Worm (Caenorhabditis elegans) whole organism, L3 larva: ENCODE results near the gene C06A12.3.

ENCODE experiments used
- ama-1 ChIP-seq: fragments of 150-350 bp; optimal IDR thresholded peaks from 2 replicates; lab custom pipeline; 2018
- daf-12 ChIP-seq: fragments of 150-350 bp; optimal IDR thresholded peaks from 2 replicates; lab custom pipeline; 2014; ENCODE audit warnings: missing biosample characterization, missing genetic modification reagents, missing genetic modification characterization
- fkh-2 ChIP-seq: fragments of 150-350 bp; optimal IDR thresholded peaks from 2 replicates; lab custom pipeline; 2014; ENCODE audit warnings: missing biosample characterization, missing genetic modification reagents, missing genetic modification characterization
- fos-1 ChIP-seq: fragments of 150-350 bp; optimal IDR thresholded peaks from 2 replicates; lab custom pipeline; 2014; ENCODE audit warnings: missing biosample characterization, missing genetic modification characterization
- lin-39 ChIP-seq: fragments of 150-350 bp; optimal IDR thresholded peaks from 2 replicates; lab custom pipeline; 2018; ENCODE audit warnings: missing biosample characterization, missing genetic modification reagents, missing genetic modification characterization
- nhr-11 ChIP-seq: fragments of 150-350 bp; optimal IDR thresholded peaks from 2 replicates; lab custom pipeline; 2014; ENCODE audit warnings: missing biosample characterization, missing genetic modification characterization
- nhr-237 ChIP-seq: fragments of 150-350 bp; optimal IDR thresholded peaks from 2 replicates; lab custom pipeline; 2014; ENCODE audit warnings: missing biosample characterization, missing genetic modification characterization
- nhr-25 ChIP-seq: sonication (generic microtip); optimal IDR thresholded peaks from 2 replicates; lab custom pipeline; 2017; ENCODE audit warnings: missing biosample characterization, missing genetic modification characterization
- nhr-28 ChIP-seq: fragments of 150-350 bp; optimal IDR thresholded peaks from 2 replicates; lab custom pipeline; 2014; ENCODE audit warnings: missing biosample characterization, missing genetic modification characterization
- nhr-77 ChIP-seq: fragments of 150-350 bp; optimal IDR thresholded peaks from 2 replicates; lab custom pipeline; 2014; ENCODE audit warnings: missing biosample characterization, missing genetic modification characterization
- skn-1 ChIP-seq: fragments of 150-350 bp; optimal IDR thresholded peaks from 2 replicates; lab custom pipeline; 2014; ENCODE audit warnings: missing biosample characterization, missing genetic modification characterization
- unc-39 ChIP-seq: sonication (generic microtip); optimal IDR thresholded peaks from 4 replicates; lab custom pipeline; 2017; ENCODE audit warnings: missing biosample characterization, missing genetic modification characterization
- ztf-11 ChIP-seq: fragments of 150-350 bp; optimal IDR thresholded peaks from 2 replicates; lab custom pipeline; 2014; ENCODE audit warnings: missing biosample characterization, missing genetic modification characterization
- ztf-4 ChIP-seq: fragments of 150-350 bp; optimal IDR thresholded peaks from 2 replicates; lab custom pipeline; 2014; ENCODE audit warnings: missing biosample characterization, missing genetic modification characterization

DNA sequence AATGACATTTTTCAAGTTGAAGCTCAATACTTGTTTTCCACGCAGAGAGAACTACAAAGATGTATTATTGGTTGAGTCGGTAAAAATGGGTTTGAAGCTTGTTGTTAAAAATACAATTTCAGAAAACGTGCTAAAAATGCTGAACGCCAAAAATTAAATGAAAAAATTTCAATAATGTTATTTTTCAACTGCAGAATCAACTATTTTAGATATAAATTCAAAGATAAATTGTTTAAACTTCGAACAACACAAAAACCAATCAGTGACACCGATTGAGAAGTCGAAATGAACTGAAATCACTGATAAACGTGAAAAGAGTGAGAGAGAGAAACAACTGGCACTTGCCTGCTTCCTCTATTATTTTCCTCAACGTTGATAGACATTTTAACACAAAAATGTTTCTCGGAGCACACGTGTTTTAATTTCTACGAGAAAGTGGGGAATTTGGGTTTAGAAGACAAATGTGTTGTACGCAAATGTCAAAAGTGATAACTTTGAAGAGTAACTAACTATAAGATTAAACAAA lies 40.0 kb upstream of the C06A12.3 start, which contains the start of gene T02D1.8:
- TF ChIP-seq ztf-11 (tag; lab: Kevin White, UChicago) (no peak), nhr-11 (tag; lab: Kevin White, UChicago) (no peak), ztf-4 (tag; lab: Kevin White, UChicago) (no peak), fos-1 (no peak), fkh-2 (no peak), unc-39 (tag; lab: Kevin White, UChicago) (no peak), lin-39 (tag; lab: Kevin White, UChicago) (no peak), nhr-25 (tag; lab: Kevin White, UChicago) (no peak), nhr-237 (tag; lab: Kevin White, UChicago) (no peak), nhr-28 (tag; lab: Kevin White, UChicago) (no peak), ama-1 (lab: Kevin White, UChicago) (no peak), skn-1 (tag; lab: Kevin White, UChicago) (no peak), nhr-77 (no peak), daf-12 (tag; lab: Kevin White, UChicago) (no peak)
